Worm (Caenorhabditis elegans) whole organism, L1 larva: ENCODE data around the gene haly-1.

Source experiments
- C04F5.9 ChIP-seq: sonication (generic microtip); optimal IDR thresholded peaks from 2 replicates; lab custom pipeline; 2016; ENCODE audit warnings: missing genetic modification characterization, missing compliant biosample characterization
- alr-1 ChIP-seq: fragments of 200-800 bp; sonication (Bioruptor generic); optimal IDR thresholded peaks from 2 replicates; lab custom pipeline; 2018; ENCODE audit warnings: borderline replicate concordance, mild to moderate bottlenecking, missing genetic modification characterization, missing compliant biosample characterization
- aly-2 ChIP-seq: fragments of 150-350 bp; optimal IDR thresholded peaks from 2 replicates; lab custom pipeline; 2014; ENCODE audit warnings: missing biosample characterization, missing genetic modification characterization
- ama-1 ChIP-seq: fragments of 150-350 bp; optimal IDR thresholded peaks from 2 replicates; lab custom pipeline; 2014
- ceh-63 ChIP-seq: fragments of 200-800 bp; sonication (Bioruptor generic); optimal IDR thresholded peaks from 2 replicates; lab custom pipeline; 2018; ENCODE audit warnings: mild to moderate bottlenecking, missing genetic modification characterization, missing compliant biosample characterization
- ceh-82 ChIP-seq, 3 experiments: fragments of 150-350 bp in 1 of 3; sonication (generic microtip) in 2 of 3; optimal IDR thresholded peaks; 2 replicates each; lab custom pipeline; 2014 to 2017; ENCODE audit warnings: missing biosample characterization in 3 of 3, missing genetic modification characterization in 3 of 3
- dpl-1 ChIP-seq, 3 experiments: fragments of 150-350 bp in 2 of 3; sonication (generic microtip) in 1 of 3; optimal IDR thresholded peaks; 2 replicates each; lab custom pipeline; 2014 to 2017; ENCODE audit warnings: missing biosample characterization in 3 of 3, missing genetic modification characterization in 3 of 3, missing genetic modification reagents in 3 of 3
- elt-3 ChIP-seq, 6 experiments: fragments of 150-350 bp in 1 of 6; sonication (generic microtip); optimal IDR thresholded peaks; 2 replicates each; lab custom pipeline; 2017 to 2018; ENCODE audit warnings: missing biosample characterization in 6 of 6, missing genetic modification characterization in 6 of 6, inconsistent platforms in 1 of 6
- ets-5 ChIP-seq: fragments of 200-800 bp; sonication (Bioruptor generic); IDR thresholded peaks from 2 replicates; pipeline ENCODE4 v1.3.6; 2022; ENCODE audit warnings: missing genetic modification characterization, missing compliant biosample characterization
- fos-1 ChIP-seq: fragments of 150-350 bp; optimal IDR thresholded peaks from 2 replicates; lab custom pipeline; 2014; ENCODE audit warnings: missing biosample characterization, missing genetic modification characterization
- lin-13 ChIP-seq: fragments of 150-350 bp; optimal IDR thresholded peaks from 2 replicates; lab custom pipeline; 2014; ENCODE audit warnings: missing biosample characterization, missing genetic modification reagents, missing genetic modification characterization
- nhr-76 ChIP-seq: sonication (generic microtip); optimal IDR thresholded peaks from 2 replicates; lab custom pipeline; 2017; ENCODE audit warnings: missing biosample characterization, missing genetic modification characterization
- snpc-4 ChIP-seq: fragments of 150-350 bp; optimal IDR thresholded peaks from 2 replicates; lab custom pipeline; 2014; ENCODE audit warnings: missing biosample characterization, missing genetic modification characterization

DNA sequence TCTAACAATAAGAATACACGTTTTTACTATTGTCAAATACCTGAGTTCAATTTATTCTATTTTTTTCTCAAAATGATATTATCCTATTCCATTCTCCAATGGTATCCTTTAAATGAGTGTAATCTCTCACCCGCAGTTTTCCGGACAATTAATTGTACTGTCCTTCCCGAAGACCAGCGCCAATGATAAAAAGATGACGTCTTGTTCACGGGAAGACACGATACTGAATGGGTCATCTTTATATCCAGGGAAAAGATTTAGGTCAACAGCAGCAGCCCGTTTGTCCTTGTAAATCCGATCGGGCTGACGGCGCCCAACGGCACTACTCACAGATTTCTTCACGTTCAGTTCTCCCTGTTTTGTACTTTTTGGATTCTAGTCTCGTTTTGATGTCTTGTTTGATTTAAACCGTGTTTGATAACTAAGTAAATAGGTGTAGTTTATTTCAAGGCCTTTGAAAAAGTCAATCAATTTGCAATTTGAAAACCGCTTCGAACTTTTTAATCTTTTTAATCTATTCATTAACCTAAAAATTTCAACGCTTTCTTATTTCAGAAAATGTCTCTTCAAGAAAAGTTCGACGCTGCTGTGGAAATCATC lies 6.4 kb upstream of the haly-1 start, which contains the start of gene acbp-3:
- TF ChIP-seq lin-13 (no peak), ama-1 (lab: Kevin White, UChicago) (no peak), C04F5.9 (tag; lab: Kevin White, UChicago) (no peak), fos-1 (no peak), snpc-4 (tag; lab: Kevin White, UChicago) (no peak), dpl-1 (GFP tag; optimal IDR thresholded peaks at IDR 0.05; lab: Kevin White, UChicago) (no peak), nhr-76 (tag; lab: Kevin White, UChicago) (no peak), alr-1 (tag; lab: Kevin White, UChicago) (no peak), ceh-63 (GFP tag; lab: Kevin White, UChicago) (no peak), elt-3 (tag; optimal IDR thresholded peaks at IDR 0.05; lab: Kevin White, UChicago) (no peak), ceh-82 (tag; optimal IDR thresholded peaks at IDR 0.05; lab: Kevin White, UChicago) (no peak), aly-2 (no peak), ets-5 (GFP tag; lab: Robert Waterston, UW) (no peak)
